Fruit fly (Drosophila melanogaster) whole organism, embryonic: Measurements from ENCODE around the gene Rim2.

Experiments
- Asciz ChIP-seq: fragments of 200-800 bp; sonication (Bioruptor generic); optimal IDR thresholded peaks from 2 replicates; lab custom pipeline; 2017; ENCODE audit warnings: missing biosample characterization, mild to moderate bottlenecking, missing genetic modification characterization, missing genetic modification reagents
- BEAF-32 ChIP-seq: fragments of 200-800 bp; sonication (Bioruptor generic); optimal IDR thresholded peaks from 3 replicates; lab custom pipeline; 2017; ENCODE audit warnings: missing biosample characterization, missing genetic modification characterization, mild to moderate bottlenecking, moderate library complexity, missing genetic modification reagents
- CG10209 ChIP-seq: fragments of 200-800 bp; sonication (Bioruptor generic); optimal IDR thresholded peaks from 3 replicates; lab custom pipeline; 2017; ENCODE audit warnings: missing biosample characterization, mild to moderate bottlenecking, missing genetic modification characterization, missing genetic modification reagents
- CG10267 ChIP-seq: fragments of 200-800 bp; sonication (Bioruptor generic); optimal IDR thresholded peaks from 2 replicates; lab custom pipeline; 2018; ENCODE audit warnings: missing biosample characterization, mild to moderate bottlenecking, missing genetic modification characterization, moderate library complexity
- CG10565 ChIP-seq: fragments of 200-800 bp; sonication (Bioruptor generic); optimal IDR thresholded peaks from 3 replicates; lab custom pipeline; 2016; ENCODE audit warnings: missing biosample characterization, mild to moderate bottlenecking, missing genetic modification characterization
- CG11456 ChIP-seq: fragments of 200-800 bp; sonication (Bioruptor generic); IDR thresholded peaks from 3 replicates; pipeline ENCODE4 v1.3.6; 2022; ENCODE audit warnings: missing biosample characterization, missing genetic modification characterization
- CG11695 ChIP-seq: fragments of 200-800 bp; sonication (Bioruptor generic); IDR thresholded peaks from 3 replicates; pipeline ENCODE4 v1.3.6; 2022; ENCODE audit warnings: missing biosample characterization, missing genetic modification characterization
- CG12155 ChIP-seq: fragments of 200-800 bp; sonication (Bioruptor generic); optimal IDR thresholded peaks from 3 replicates; lab custom pipeline; 2016; ENCODE audit warnings: missing biosample characterization, missing genetic modification characterization
- CG1233 ChIP-seq: fragments of 200-800 bp; sonication (Bioruptor generic); optimal IDR thresholded peaks from 4 replicates; lab custom pipeline; 2018; ENCODE audit warnings: missing biosample characterization, mild to moderate bottlenecking, missing genetic modification characterization
- CG13296 ChIP-seq: fragments of 200-800 bp; sonication (Bioruptor generic); optimal IDR thresholded peaks from 3 replicates; lab custom pipeline; 2018; ENCODE audit warnings: missing biosample characterization, mild to moderate bottlenecking, missing genetic modification characterization
- CG14014 ChIP-seq: fragments of 200-800 bp; sonication (Bioruptor generic); IDR thresholded peaks from 2 replicates; pipeline ENCODE4 v1.3.6; 2022; ENCODE audit warnings: missing biosample characterization, missing genetic modification characterization
- CG15011 ChIP-seq: fragments of 200-800 bp; sonication (Bioruptor generic); optimal IDR thresholded peaks from 3 replicates; lab custom pipeline; 2018; ENCODE audit warnings: missing biosample characterization, mild to moderate bottlenecking, missing genetic modification characterization
- CG15601 ChIP-seq: fragments of 200-800 bp; sonication (Bioruptor generic); optimal IDR thresholded peaks from 3 replicates; lab custom pipeline; 2019; ENCODE audit warnings: missing biosample characterization, mild to moderate bottlenecking, missing genetic modification characterization, moderate library complexity
- CG17912 ChIP-seq: fragments of 200-800 bp; sonication (Bioruptor generic); optimal IDR thresholded peaks from 2 replicates; lab custom pipeline; 2018; ENCODE audit warnings: missing biosample characterization, mild to moderate bottlenecking, missing genetic modification characterization
- CG1792 ChIP-seq: fragments of 200-800 bp; sonication (Bioruptor generic); optimal IDR thresholded peaks from 2 replicates; lab custom pipeline; 2016; ENCODE audit warnings: missing biosample characterization, missing genetic modification characterization
- CG31441 ChIP-seq: fragments of 200-800 bp; sonication (Bioruptor generic); IDR thresholded peaks from 2 replicates; pipeline ENCODE4 v1.3.6; 2022; ENCODE audit warnings: missing biosample characterization, missing genetic modification characterization
- CG3838 ChIP-seq: fragments of 200-800 bp; sonication (Bioruptor generic); optimal IDR thresholded peaks from 3 replicates; lab custom pipeline; 2016; ENCODE audit warnings: missing biosample characterization, missing genetic modification characterization
- CG42726 ChIP-seq: fragments of 200-800 bp; sonication (Bioruptor generic); IDR thresholded peaks from 2 replicates; pipeline ENCODE4 v1.3.6; 2022; ENCODE audit warnings: missing biosample characterization, missing genetic modification characterization; ENCODE audit not compliant: partially characterized antibody
- CG4854 ChIP-seq: fragments of 200-800 bp; sonication (Bioruptor generic); optimal IDR thresholded peaks from 2 replicates; lab custom pipeline; 2016; ENCODE audit warnings: missing biosample characterization, missing genetic modification characterization, inconsistent platforms
- CG7786 ChIP-seq: fragments of 200-800 bp; sonication (Bioruptor generic); optimal IDR thresholded peaks from 2 replicates; lab custom pipeline; 2016; ENCODE audit warnings: missing biosample characterization, missing genetic modification characterization
- CG8359 ChIP-seq: fragments of 200-800 bp; sonication (Bioruptor generic); optimal IDR thresholded peaks from 2 replicates; lab custom pipeline; 2017; ENCODE audit warnings: missing biosample characterization, mild to moderate bottlenecking, missing genetic modification characterization, borderline replicate concordance
- CG8478 ChIP-seq: fragments of >200 bp; optimal IDR thresholded peaks from 2 replicates; lab custom pipeline; 2018
- CG8944 ChIP-seq: fragments of 200-800 bp; sonication (Bioruptor generic); optimal IDR thresholded peaks from 3 replicates; lab custom pipeline; 2016; ENCODE audit warnings: missing biosample characterization, missing genetic modification characterization
- CG9727 ChIP-seq: fragments of 200-800 bp; sonication (Bioruptor generic); optimal IDR thresholded peaks from 3 replicates; lab custom pipeline; 2017; ENCODE audit warnings: missing biosample characterization, mild to moderate bottlenecking, missing genetic modification characterization
- CG9932 ChIP-seq: fragments of 200-800 bp; sonication (Bioruptor generic); IDR thresholded peaks from 2 replicates; pipeline ENCODE4 v1.3.6; 2022; ENCODE audit warnings: missing biosample characterization, missing genetic modification characterization
- CHES-1-like ChIP-seq: fragments of 200-800 bp; sonication (Bioruptor generic); optimal IDR thresholded peaks from 2 replicates; lab custom pipeline; 2016; ENCODE audit warnings: missing biosample characterization, missing genetic modification characterization
- Fer1 ChIP-seq: fragments of 200-800 bp; sonication (Bioruptor generic); optimal IDR thresholded peaks from 2 replicates; lab custom pipeline; 2017; ENCODE audit warnings: missing biosample characterization, mild to moderate bottlenecking, missing genetic modification characterization
- Gug ChIP-seq: fragments of 200-800 bp; sonication (Bioruptor generic); IDR thresholded peaks from 4 replicates; pipeline ENCODE4 v1.3.6; 2022; ENCODE audit warnings: missing biosample characterization, missing genetic modification characterization
- MTF-1 ChIP-seq: fragments of 200-800 bp; sonication (Bioruptor generic); optimal IDR thresholded peaks from 2 replicates; lab custom pipeline; 2018; ENCODE audit warnings: missing biosample characterization, mild to moderate bottlenecking, missing genetic modification characterization, borderline replicate concordance
- Nf-YB ChIP-seq: fragments of 200-800 bp; sonication (Bioruptor generic); optimal IDR thresholded peaks from 3 replicates; lab custom pipeline; 2019; ENCODE audit warnings: missing biosample characterization, mild to moderate bottlenecking, missing genetic modification characterization, moderate library complexity
- NfI ChIP-seq: fragments of 200-800 bp; sonication (Bioruptor generic); optimal IDR thresholded peaks from 3 replicates; lab custom pipeline; 2018; ENCODE audit warnings: missing biosample characterization, mild to moderate bottlenecking, missing genetic modification characterization, moderate library complexity
- Rx ChIP-seq: fragments of 200-800 bp; sonication (Bioruptor generic); IDR thresholded peaks from 2 replicates; pipeline ENCODE4 v1.3.6; 2022; ENCODE audit warnings: missing biosample characterization, missing genetic modification characterization
- Scr ChIP-seq: fragments of 200-800 bp; sonication (Bioruptor generic); IDR thresholded peaks from 2 replicates; pipeline ENCODE4 v1.3.6; 2022; ENCODE audit warnings: missing biosample characterization, missing genetic modification characterization; ENCODE audit not compliant: partially characterized antibody
- Sin3A ChIP-seq: fragments of >200 bp; optimal IDR thresholded peaks from 2 replicates; lab custom pipeline; 2018
- Sry-β ChIP-seq: fragments of 200-800 bp; sonication (Bioruptor generic); optimal IDR thresholded peaks from 2 replicates; lab custom pipeline; 2018; ENCODE audit warnings: missing biosample characterization, mild to moderate bottlenecking, missing genetic modification characterization, moderate library complexity
- ab ChIP-seq: fragments of 200-800 bp; sonication (Bioruptor generic); optimal IDR thresholded peaks from 2 replicates; lab custom pipeline; 2016; ENCODE audit warnings: missing biosample characterization, missing genetic modification characterization
- az2 ChIP-seq: fragments of 200-800 bp; sonication (Bioruptor generic); optimal IDR thresholded peaks from 3 replicates; lab custom pipeline; 2016; ENCODE audit warnings: missing biosample characterization, missing genetic modification characterization
- cg ChIP-seq: fragments of 200-800 bp; sonication (Bioruptor generic); optimal IDR thresholded peaks from 3 replicates; lab custom pipeline; 2019; ENCODE audit warnings: missing biosample characterization, mild to moderate bottlenecking, missing genetic modification characterization, moderate library complexity
- croc ChIP-seq: fragments of 200-800 bp; sonication (Bioruptor generic); conservative IDR thresholded peaks from 3 replicates; pipeline ENCODE4 v1.3.6; 2022; ENCODE audit warnings: missing biosample characterization, missing genetic modification characterization
- dati ChIP-seq: fragments of 200-800 bp; sonication (Bioruptor generic); IDR thresholded peaks from 2 replicates; pipeline ENCODE4 v1.3.6; 2022; ENCODE audit warnings: missing biosample characterization, missing genetic modification characterization
- gro ChIP-seq: fragments of 200-800 bp; sonication (Bioruptor generic); optimal IDR thresholded peaks from 2 replicates; lab custom pipeline; 2016; ENCODE audit warnings: missing biosample characterization, missing genetic modification characterization
- her ChIP-seq: fragments of 200-800 bp; sonication (Bioruptor generic); optimal IDR thresholded peaks from 2 replicates; lab custom pipeline; 2016; ENCODE audit warnings: missing biosample characterization, missing genetic modification characterization
- lov ChIP-seq, 2 experiments: fragments of 200-800 bp in 1 of 2; fragments of >200 bp in 1 of 2; sonication (Bioruptor generic) in 1 of 2; IDR thresholded peaks in 1 of 2; optimal IDR thresholded peaks in 1 of 2; 2 replicates in 1 of 2; 3 replicates in 1 of 2; pipeline versions ENCODE4 v1.3.6 to Lab custom; 2017 to 2022; ENCODE audit warnings: missing biosample characterization in 1 of 2, missing genetic modification characterization in 1 of 2
- slbo ChIP-seq: fragments of 200-800 bp; sonication (Bioruptor generic); IDR thresholded peaks from 2 replicates; pipeline ENCODE4 v1.3.6; 2022; ENCODE audit warnings: missing biosample characterization, missing genetic modification characterization
- sna ChIP-seq: fragments of 200-800 bp; sonication (Bioruptor generic); IDR thresholded peaks from 2 replicates; pipeline ENCODE4 v1.3.6; 2022; ENCODE audit warnings: missing biosample characterization, missing genetic modification characterization; ENCODE audit not compliant: partially characterized antibody
- sqz ChIP-seq: fragments of 200-800 bp; sonication (Bioruptor generic); optimal IDR thresholded peaks from 3 replicates; lab custom pipeline; 2018; ENCODE audit warnings: missing biosample characterization, mild to moderate bottlenecking, missing genetic modification characterization
- ttk ChIP-seq: fragments of 200-800 bp; sonication (Bioruptor generic); IDR thresholded peaks from 2 replicates; pipeline ENCODE4 v2.1.2; 2022; ENCODE audit warnings: missing biosample characterization, missing genetic modification characterization
- vfl ChIP-seq: fragments of 200-800 bp; sonication (Bioruptor generic); optimal IDR thresholded peaks from 2 replicates; lab custom pipeline; 2016; ENCODE audit warnings: missing biosample characterization, missing genetic modification characterization
- wek ChIP-seq: fragments of 200-800 bp; sonication (Bioruptor generic); optimal IDR thresholded peaks from 3 replicates; lab custom pipeline; 2018; ENCODE audit warnings: missing biosample characterization, mild to moderate bottlenecking, missing genetic modification characterization, moderate library complexity

Rim2 gene

dm6 chr2L:1737057-1737581, 12.9 kb upstream of the Rim2 start (continued):
- TF ChIP-seq sqz, result no peak
- peak; percentile 51 for TF ChIP-seq CG8359 (GFP tag; lab: Kevin White, UChicago)
- peak; percentile 80 for TF ChIP-seq slbo (GFP tag; lab: Robert Waterston, UW)
- peak; percentile 65 for TF ChIP-seq Nf-YB (GFP tag; lab: Kevin White, UChicago)
- TF ChIP-seq CG12155 (GFP tag; lab: Kevin White, UChicago), result peak; percentile 86
- TF ChIP-seq CG9932 (GFP tag; lab: Robert Waterston, UW), result peak; percentile 79
- TF ChIP-seq vfl, result peak; percentile 53
- TF ChIP-seq Fer1 (GFP tag; lab: Kevin White, UChicago), result peak; percentile 81
- no peak for TF ChIP-seq BEAF-32 (GFP tag; lab: Kevin White, UChicago)
- TF ChIP-seq CG10209 (GFP tag; lab: Kevin White, UChicago), result peak; percentile 89
- peak; percentile 86 for TF ChIP-seq ttk
- TF ChIP-seq CG1792 (GFP tag; lab: Kevin White, UChicago), result peak; percentile 74
- TF ChIP-seq CG11695 (GFP tag; lab: Robert Waterston, UW), result peak; percentile 87
- TF ChIP-seq her (GFP tag; lab: Kevin White, UChicago), result peak; percentile 72
- TF ChIP-seq CG13296 (GFP tag; lab: Kevin White, UChicago), result peak; percentile 36
- peak; percentile 90 for TF ChIP-seq CG8944
- TF ChIP-seq Rx (GFP tag; lab: Robert Waterston, UW), result peak; percentile 70
- TF ChIP-seq wek (GFP tag; lab: Kevin White, UChicago), result no peak
- TF ChIP-seq Scr (GFP tag; lab: Robert Waterston, UW), result 0 out of 2 replicates have a peak, but pooled peaks have one; percentile 10
- TF ChIP-seq Sry-β, result no peak
- peak; percentile 93 for TF ChIP-seq CG7786 (GFP tag; lab: Kevin White, UChicago)
- TF ChIP-seq CG10267 (tag; lab: Kevin White, UChicago), result peak; percentile 78
- no peak for TF ChIP-seq CG8478 (lab: Kevin White, UChicago)
- peak; percentile 16 for TF ChIP-seq MTF-1
- TF ChIP-seq croc (GFP tag; lab: Robert Waterston, UW), result peak; percentile 78
- peak; percentile 87 for TF ChIP-seq CHES-1-like
- TF ChIP-seq CG15601 (tag; lab: Kevin White, UChicago), result peak; percentile 69
- TF ChIP-seq NfI, result peak; percentile 77
- peak; percentile 89 for TF ChIP-seq Gug
- peak; percentile 68 for TF ChIP-seq gro (GFP tag; lab: Kevin White, UChicago)
- TF ChIP-seq CG42726 (GFP tag; lab: Robert Waterston, UW), result peak; percentile 68; the same call in 1 of the 2 replicates
- peak; percentile 89 for TF ChIP-seq CG31441 (GFP tag; lab: Robert Waterston, UW)
- no peak for TF ChIP-seq lov (optimal IDR thresholded peaks at IDR 0.05; lab: Kevin White, UChicago)
- peak; percentile 78; the same call in 2 of the 3 replicates for TF ChIP-seq lov (GFP tag; IDR thresholded peaks at IDR 0.05; lab: Robert Waterston, UW)
- no peak for TF ChIP-seq CG17912 (GFP tag; lab: Kevin White, UChicago)
- peak; percentile 83 for TF ChIP-seq ab
- TF ChIP-seq CG11456, result peak; percentile 74; the same call in 2 of the 3 replicates
- peak; percentile 74 for TF ChIP-seq CG14014 (GFP tag; lab: Robert Waterston, UW)
- no peak for TF ChIP-seq Sin3A (lab: Kevin White, UChicago)
- peak; percentile 69 for TF ChIP-seq dati (GFP tag; lab: Robert Waterston, UW)
- 0 out of 2 replicates have a peak, but pooled peaks have one; percentile 14 for TF ChIP-seq sna
- TF ChIP-seq az2 (GFP tag; lab: Kevin White, UChicago), result peak; percentile 90
- no peak for TF ChIP-seq cg
- peak; percentile 80 for TF ChIP-seq Asciz (GFP tag; lab: Kevin White, UChicago)
- peak; percentile 77 for TF ChIP-seq CG1233 (GFP tag; lab: Kevin White, UChicago)
- peak; percentile 78 for TF ChIP-seq CG15011 (GFP tag; lab: Kevin White, UChicago)
- peak; percentile 35 for TF ChIP-seq CG10565 (GFP tag; lab: Kevin White, UChicago)
- TF ChIP-seq CG4854 (GFP tag; lab: Kevin White, UChicago), result peak; percentile 68
- TF ChIP-seq CG9727 (GFP tag; lab: Kevin White, UChicago), result peak; percentile 88
- TF ChIP-seq CG3838 (GFP tag; lab: Kevin White, UChicago), result peak; percentile 78
